Worm (Caenorhabditis elegans): ENCODE measurements around the gene kap-1.

DNA sequence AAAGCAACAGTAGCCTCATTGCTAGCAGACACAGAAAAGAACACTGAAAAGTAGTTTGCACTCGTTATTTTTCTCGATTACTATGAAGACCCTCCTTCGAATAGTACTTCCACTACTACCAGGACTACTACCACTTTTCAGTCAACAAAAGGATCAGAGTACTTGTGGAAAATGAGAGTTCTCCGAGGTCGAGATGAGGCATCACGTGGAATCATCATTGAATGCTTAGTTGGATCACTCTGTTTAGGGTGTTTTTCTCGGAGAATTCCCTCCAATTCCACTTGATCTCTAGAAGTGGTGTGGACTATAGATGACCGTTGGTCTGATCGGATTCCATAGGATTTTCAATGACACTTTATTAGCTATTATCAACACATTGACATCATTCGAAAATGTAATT, 37.9 kb upstream of the kap-1 start:
- TF ChIP-seq ama-1 (optimal IDR thresholded peaks at IDR 0.05) (no peak), F13C5.2 (tag; optimal IDR thresholded peaks at IDR 0.05) (no peak), hmg-4 (GFP tag; optimal IDR thresholded peaks at IDR 0.05) (no peak), hmbx-1 (tag; optimal IDR thresholded peaks at IDR 0.05) (no peak), tbx-37 (GFP tag; conservative IDR thresholded peaks at IDR 0.05) (no peak), tra-4 (tag; optimal IDR thresholded peaks at IDR 0.05) (no peak)

Data from whole organism, early embryonic.